Worm (Caenorhabditis elegans): ENCODE data around the gene luc-7L3.

- TF ChIP-seq pha-4 (tag; optimal IDR thresholded peaks at IDR 0.05) (no peak), nhr-11 (tag; optimal IDR thresholded peaks at IDR 0.05) (no peak), ceh-48 (tag; optimal IDR thresholded peaks at IDR 0.05) (no peak), dmd-4 (tag; optimal IDR thresholded peaks at IDR 0.05; ENCODE audit: borderline replicate concordance) (no peak), eyg-1 (tag; optimal IDR thresholded peaks at IDR 0.05) (no peak), lin-11 (tag; optimal IDR thresholded peaks at IDR 0.05) (no peak), dve-1 (tag; optimal IDR thresholded peaks at IDR 0.05) (no peak), pqm-1 (tag; optimal IDR thresholded peaks at IDR 0.05) (no peak), K09A11.1 (tag; optimal IDR thresholded peaks at IDR 0.05; ENCODE audit: insufficient read depth) (no peak), pros-1 (tag; optimal IDR thresholded peaks at IDR 0.05) (no peak)
Measured at ce11 chrII:122008-122407, 24.2 kb upstream of the luc-7L3 start.

Measured in whole organism, late embryonic.